Worm (Caenorhabditis elegans): ENCODE data around the gene gck-2.

DNA sequence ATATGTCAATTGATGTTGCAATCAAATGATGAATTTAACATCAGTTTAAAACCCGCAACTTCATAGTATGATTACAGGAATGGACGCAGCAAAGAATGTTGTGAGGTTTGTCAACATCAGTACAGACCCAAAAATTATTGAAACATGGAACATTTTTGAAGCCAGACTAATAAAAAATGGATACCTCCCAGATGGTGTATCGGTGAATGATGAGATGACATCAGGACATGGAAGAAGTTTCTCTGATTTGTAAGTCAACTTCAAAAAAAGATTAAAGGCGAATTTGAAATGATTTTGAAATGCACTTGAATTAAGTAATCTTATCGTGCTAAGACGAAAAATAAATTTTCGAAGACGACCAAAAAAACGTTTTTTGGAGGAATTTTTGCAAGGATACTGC lies 21.4 kb upstream of the gck-2 start:
- TF ChIP-seq hlh-30 (tag; optimal IDR thresholded peaks at IDR 0.05; ENCODE audit: insufficient read depth) (no peak), lin-39 (tag; optimal IDR thresholded peaks at IDR 0.05) (no peak), nhr-76 (tag; optimal IDR thresholded peaks at IDR 0.05) (no peak), nhr-25 (tag; optimal IDR thresholded peaks at IDR 0.05; ENCODE audit: borderline replicate concordance, insufficient read depth) (no peak), unc-62 (GFP tag; optimal IDR thresholded peaks at IDR 0.05 in 1 of 2) (peak in 1 of 2 experiments; percentile 37), unc-62 (tag; optimal IDR thresholded peaks at IDR 0.05) (no peak), nhr-11 (tag; optimal IDR thresholded peaks at IDR 0.05) (no peak)
